Fruit fly (Drosophila melanogaster): Measurements from ENCODE around the gene Ufl1.

DNA sequence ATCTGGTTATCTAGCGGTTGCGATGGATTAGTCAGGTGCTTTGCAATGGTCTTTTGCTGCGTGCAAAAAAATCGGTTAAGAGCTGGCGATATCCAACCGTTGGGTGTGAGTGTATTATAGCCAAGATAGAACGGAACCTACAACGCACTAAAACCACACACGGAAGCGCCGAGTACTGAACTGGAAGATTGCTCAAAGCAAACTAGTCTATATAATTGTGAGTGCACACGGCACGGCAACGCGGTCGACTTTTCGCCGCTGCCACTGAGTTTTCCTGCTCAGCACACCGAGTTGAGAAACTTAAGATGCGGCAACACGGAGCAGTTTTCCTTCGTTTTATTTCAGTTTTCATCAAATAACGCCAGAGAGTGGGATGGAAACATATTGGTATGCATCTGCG is 42.3 kb upstream of the Ufl1 start:
- TF ChIP-seq Hr39 (GFP tag; optimal IDR thresholded peaks at IDR 0.05) (no peak), CG6276 (GFP tag; optimal IDR thresholded peaks at IDR 0.05) (no peak), Eip93F (GFP tag; optimal IDR thresholded peaks at IDR 0.05) (no peak), Blimp-1 (GFP tag; optimal IDR thresholded peaks at IDR 0.05) (no peak), CG4318 (GFP tag; optimal IDR thresholded peaks at IDR 0.05) (no peak), achi (GFP tag; optimal IDR thresholded peaks at IDR 0.05) (no peak), Sox15 (GFP tag; optimal IDR thresholded peaks at IDR 0.05) (no peak), svp (GFP tag) (no peak)

All from whole organism, prepupa.